Fruit fly (Drosophila melanogaster) whole organism, larva: ENCODE data around the gene CG6891.

Experiments used
- noc ChIP-seq: fragments of 200-800 bp; sonication (Bioruptor generic); optimal IDR thresholded peaks from 3 replicates; lab custom pipeline; 2019; ENCODE audit warnings: missing biosample characterization, mild to moderate bottlenecking, missing genetic modification characterization, moderate library complexity

CG6891 gene

DNA sequence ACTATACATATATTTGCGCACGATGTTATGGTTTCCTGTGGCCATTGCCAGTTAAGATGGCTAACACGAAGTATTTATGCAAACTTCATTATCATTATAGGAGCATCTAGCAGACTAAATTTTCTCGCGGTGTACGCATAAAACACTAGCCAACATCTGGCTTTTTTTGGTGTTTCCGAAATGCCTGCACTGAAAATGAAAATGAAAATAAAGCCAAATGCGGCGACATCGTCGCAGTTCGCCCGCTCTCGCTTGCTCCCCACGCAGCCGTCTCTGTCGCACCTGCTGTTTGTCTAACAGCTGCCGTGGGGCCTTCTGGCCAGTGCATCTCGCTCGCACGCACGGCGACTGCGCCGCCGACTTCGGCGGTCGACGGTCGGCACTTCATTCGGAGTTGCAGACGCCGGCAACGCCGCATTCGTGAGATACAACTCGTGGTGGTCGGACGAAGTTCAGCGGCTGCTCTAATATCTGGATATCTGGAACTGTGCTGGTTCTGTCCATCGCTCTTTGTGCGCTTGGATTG, at the start of gene CG6891:
CG6891 (plus strand) TSS at position 411 of the 526 bp plus-strand sequence.
- TF ChIP-seq noc (tag; lab: Kevin White, UChicago): no peak

DNA sequence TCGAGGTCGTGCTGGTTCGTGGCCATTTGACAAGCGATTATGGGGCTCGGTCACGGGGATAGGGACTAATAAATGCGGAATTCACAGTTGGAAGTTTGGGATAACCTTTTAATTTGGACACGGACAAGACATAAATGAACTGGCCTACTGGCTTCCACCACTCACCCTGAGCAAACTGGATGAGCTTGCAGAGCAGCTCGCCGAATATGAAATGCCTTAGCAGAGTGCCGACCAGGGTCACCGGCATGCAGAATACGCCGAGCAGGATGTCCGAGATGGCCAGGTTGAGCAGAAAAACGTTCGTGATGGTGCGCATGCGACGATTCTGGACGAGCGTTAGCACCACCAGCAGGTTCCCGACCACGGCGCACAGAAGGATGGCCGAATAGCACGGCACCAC, 49.5 kb upstream of the CG6891 start, which contains the start of gene CG42302:
CG42302 (minus strand) TSS at position 101 of the 400 bp plus-strand sequence.
- no peak for TF ChIP-seq noc (tag; lab: Kevin White, UChicago)

DNA sequence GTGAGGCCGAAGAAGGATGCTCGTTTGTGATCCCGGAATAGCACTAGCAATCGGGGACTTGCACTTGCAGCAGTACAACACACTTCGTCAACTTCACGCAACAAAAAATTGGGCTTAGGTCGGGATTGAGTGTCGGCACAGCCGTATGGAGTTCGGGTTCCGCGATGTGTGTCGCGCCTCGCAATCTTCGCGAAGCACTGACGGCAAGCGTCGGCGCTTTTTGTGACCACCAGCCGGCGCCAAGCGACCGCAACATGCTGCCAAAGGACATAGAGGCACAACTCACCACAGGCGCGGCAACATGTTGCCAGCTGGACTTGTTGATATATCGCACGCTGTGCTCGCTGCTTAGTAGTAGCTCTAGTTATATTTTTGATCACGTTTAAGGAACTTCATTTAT, 48.8 kb upstream of the CG6891 start, which contains the start of gene CCKLR-17D1:
CCKLR-17D1 (minus strand) TSS at position 303 of the 400 bp plus-strand sequence.
- no peak for TF ChIP-seq noc (tag; lab: Kevin White, UChicago)

DNA sequence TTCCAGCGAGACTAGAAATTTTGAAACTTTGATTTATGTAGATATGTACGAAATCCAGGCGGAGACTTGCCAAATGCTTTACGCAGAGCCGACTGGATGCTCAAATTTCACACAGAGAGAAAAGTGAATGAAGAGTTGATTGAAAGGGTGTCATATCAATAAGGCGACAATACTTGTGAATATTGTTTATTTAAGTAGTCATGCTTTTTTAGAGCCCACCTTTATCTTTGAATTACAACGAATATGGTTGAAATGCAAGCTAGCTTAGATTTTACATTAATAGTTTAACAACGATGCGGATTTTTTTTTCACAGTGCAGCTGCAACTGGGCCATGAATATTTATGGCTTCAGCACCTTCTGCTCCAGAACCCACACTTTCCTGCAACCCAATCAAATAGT, 35.2 kb upstream of the CG6891 start, which contains the start of gene CG6873:
CG6873 (minus strand) TSS at position 101 of the 400 bp plus-strand sequence.
- TF ChIP-seq noc (tag; lab: Kevin White, UChicago): no peak

DNA sequence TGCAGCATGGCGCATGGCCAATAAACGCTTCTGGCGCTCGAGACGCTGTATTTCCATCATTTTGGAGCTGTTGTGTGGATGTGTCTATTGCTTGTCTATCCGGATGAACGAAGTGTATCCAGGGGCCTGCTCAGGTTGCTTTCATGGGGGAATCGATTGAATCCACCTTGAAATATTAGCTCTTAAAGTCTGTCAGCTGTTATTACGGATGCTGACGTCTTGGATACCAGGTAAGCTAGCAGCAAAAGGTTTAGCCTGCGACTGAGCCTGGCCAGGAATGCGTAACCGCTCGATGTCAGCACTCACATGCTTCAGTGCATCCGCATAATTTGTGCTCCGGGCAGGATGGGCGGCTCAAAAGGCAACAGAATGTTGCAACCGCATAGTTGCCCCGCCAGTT, 26.8 kb upstream of the CG6891 start, which contains the start of gene CG12609:
CG12609 (minus strand) TSS at position 101 of the 400 bp plus-strand sequence.
- TF ChIP-seq noc (tag; lab: Kevin White, UChicago): no peak

DNA sequence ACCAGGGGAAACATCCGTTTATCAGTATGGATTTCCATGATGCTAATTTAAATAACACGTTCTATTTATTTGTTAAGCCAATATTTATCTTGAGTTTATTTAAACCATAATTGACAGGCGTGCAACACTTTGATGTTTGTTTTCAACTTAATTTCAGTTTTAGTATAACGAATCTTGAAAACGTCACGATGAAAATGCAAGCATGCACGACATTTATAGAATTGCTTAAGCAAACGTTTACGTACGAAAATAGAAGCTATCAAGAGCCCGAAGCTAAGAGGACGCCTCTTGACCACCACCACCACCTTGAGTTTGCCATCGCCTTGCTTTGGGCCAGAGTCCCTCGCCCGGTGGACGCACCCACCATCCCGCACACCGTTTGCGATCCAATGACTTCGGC, 3.7 kb upstream of the CG6891 start:
- no peak for TF ChIP-seq noc (tag; lab: Kevin White, UChicago)

DNA sequence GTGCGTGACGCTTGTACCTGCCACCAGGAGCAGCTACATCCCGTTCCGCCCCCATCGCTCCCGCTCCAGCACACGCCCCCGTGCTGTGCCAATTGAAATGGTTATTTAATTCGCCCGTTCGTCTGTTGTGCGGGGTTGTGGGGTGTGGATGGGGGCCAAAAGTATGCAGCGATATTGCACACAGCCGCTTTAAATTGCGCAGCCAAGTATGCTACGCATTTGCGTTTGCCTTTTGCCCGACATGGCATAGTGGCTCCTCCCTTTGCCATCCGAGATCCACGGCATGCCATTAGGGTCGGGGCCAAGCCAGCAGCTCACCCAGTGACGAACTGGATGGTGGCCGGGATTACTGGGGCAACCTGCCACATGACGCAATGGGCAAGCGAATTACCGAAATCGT, 3.0 kb upstream of the CG6891 start:
- TF ChIP-seq noc (tag; lab: Kevin White, UChicago): no peak

DNA sequence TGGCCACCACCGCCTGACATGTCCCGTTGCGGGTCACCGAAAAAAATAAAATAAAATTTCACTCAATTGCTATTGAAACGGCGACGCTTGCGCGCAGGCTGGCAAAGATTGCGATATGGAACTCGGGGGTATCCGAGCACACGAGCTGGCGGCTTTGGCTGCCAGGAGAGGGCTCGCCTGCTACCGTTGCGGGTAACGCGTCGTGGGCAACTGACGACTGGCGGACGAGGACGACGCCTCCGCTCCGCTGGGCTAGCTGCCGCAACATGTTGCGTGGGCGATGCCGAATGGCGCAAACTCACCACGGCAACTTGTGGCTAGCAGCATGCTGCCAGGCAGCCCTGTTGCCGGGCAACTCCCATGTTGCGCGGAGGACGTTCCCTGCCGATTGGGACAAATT, 1.2 kb upstream of the CG6891 start, which contains the start of gene CCKLR-17D3:
CCKLR-17D3 (minus strand) TSS at position 211 of the 400 bp plus-strand sequence.
- TF ChIP-seq noc (tag; lab: Kevin White, UChicago): no peak

DNA sequence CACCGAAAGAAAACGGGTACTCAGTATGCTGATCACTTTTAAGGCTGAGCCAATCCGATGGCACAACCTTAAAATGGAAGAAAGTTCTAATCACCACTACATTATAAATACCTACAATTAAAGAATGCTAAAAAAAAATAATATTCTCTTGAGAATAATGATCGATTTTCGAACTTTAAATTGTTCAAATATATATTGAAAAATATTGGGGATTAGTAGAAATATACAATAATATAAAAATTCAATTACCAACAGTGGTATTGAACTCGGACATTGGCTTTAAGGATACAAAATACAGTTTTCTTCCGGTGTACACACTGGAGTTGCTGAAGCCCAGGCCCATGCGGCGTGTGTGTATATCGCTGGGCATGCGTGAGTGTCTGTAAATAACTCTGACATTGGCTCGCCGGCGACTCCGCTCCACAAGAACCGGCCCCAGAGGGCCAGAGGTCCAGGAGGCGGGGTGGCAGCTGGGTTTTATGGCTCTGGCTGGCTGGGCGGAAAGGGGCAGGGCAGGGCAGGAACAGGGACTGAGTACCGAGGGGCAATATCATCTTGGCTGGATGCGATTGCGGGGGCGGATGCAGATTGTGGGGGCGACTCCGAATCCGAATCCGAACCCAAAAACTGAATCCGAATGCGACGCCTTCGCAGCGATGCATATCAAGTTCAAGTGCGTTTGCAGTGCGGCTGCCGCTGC, 961 bp downstream of the CG6891 start:
- TF ChIP-seq noc (tag; lab: Kevin White, UChicago): no peak

DNA sequence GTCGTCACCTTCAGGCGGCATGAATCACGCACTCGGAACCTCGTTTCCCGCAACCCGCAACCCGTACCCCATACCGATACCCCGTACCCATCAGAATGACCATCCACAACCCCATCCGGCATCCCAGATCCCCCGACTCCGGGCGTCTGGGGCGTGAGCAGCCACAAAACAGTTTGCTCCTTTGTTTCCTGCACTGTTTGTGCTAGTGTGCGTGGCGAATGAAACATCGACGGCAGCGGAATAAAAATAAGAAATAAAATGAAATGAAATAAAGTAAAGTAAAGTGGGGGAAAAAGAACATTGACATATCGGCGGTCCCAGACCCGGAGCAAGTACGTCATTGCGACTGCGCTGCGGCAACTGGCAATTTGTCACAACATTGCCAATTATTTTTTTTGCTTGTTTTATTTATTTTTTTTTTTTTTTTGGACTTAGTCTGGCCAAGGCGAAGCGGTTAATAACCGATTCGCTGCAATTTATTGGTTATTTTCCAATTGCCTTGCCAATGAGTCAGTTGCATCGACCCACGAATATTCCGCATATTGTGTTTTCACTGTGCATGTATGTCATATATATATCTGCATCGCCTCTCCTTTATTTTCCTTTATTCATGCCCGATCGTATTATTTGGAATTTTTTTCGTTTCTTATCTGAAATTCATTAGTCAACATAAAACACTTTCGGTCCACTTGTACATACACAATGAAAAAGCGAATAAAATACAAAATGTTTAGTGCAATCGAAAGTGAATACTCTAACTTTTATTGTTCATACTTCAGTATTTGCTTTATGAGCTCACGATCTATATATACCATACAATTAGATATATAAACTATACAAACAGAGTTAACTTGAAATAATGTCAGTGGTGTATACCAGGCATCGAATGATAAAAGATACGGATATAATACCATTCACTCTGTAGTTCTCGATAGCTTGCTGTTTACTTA, 2.2 kb downstream of the CG6891 start:
- no peak for TF ChIP-seq noc (tag; lab: Kevin White, UChicago)

DNA sequence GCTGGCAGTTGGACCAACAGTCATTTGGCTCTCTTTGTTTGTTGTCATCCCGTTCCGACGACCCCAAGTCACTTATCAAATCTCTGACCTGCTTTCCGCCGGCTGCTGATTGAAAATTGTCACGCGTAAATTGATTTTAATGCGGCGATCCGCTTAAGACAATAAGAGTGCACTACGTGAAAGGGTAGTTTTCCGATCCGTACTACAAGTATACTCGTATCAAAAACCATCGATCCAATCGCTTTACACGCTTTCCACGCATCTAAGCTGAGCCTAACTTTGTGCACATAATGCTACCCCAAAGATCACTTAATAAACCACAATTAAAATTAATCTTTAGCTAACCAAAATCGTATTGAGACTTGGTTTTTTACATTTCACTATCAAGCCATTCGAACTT, 4.6 kb downstream of the CG6891 start:
- no peak for TF ChIP-seq noc (tag; lab: Kevin White, UChicago)

DNA sequence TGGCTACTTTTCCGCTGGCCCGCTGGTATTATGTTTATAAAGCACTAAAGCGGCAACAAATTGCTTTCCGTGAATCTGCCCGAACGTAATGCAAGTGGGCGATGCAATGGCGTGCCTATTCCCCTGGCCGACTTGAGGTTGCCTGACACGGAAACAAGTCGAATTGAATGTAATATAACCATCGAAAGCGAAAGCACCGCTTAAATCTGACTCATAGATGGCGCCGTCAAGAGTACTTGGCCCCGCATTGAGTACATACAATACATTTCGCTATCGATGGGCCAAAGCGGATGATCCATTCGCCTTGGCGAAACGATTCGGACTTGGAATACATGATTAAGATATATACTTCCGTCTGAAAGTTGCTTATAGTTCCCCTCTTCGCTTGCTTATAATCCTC, 5.2 kb downstream of the CG6891 start:
- no peak for TF ChIP-seq noc (tag; lab: Kevin White, UChicago)

DNA sequence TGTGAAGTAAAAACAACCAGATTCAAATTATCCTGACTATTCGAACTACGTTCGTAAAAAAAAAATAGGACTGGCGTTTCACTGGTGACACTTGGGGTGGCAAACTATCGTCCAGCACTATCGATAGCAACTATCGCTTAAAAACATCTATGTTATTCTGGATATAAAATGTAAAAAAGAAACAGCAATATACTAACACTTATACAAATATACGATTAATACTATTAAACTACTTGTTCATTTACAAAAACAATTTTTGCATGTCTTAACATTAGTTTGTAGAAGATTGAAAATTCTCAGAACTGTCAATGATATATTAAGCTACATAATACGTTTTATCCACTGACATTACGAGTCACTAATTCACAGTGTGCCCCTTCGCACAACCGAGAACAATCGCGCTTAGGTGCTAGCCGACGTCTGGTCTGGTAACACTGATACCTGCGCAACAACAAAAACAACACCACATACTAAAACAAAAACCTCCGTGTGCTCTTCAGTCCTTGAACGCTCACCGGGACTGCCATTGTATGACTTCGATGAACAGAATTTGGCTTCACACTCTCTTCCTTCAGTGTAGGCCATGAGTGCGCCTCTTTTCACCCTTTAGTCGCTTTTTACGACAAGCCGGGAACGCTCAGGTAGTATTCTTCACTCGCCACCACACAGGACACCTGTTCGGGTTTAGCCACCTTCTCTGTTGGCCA, 8.5 kb downstream of the CG6891 start, which contains the start of gene CG18259:
CG18259 (minus strand) TSS at position 78 of the 707 bp plus-strand sequence.
- TF ChIP-seq noc (tag; lab: Kevin White, UChicago): no peak

DNA sequence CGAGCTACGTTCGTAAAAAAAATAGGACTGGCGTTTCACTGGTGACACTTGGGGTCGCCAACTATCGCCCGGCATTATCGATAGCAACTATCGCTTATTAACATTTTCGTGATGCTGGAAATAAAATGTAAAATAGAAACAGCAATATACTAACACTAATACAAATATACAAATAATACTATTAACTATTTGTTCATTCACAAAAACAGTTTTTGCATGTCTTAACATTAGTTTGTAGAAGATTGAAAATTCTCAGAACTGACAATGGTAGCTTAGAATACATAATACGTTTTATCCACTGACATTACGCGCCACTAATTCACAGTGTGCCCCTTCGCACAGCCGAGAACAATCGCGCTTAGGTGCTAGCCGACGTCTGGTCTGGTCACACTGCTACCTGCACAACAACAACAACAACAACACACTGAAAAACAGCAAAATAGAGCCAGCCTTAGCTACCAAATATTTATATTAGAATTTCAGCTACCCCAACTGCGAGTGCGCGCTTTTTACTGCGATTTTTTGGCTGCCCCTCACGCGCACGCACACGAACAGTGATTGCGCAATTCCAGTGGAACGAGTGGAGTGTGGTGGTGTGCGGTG, 13.2 kb downstream of the CG6891 start, which contains the start of the genes CG6961 and S6KL:
CG6961 (minus strand) TSS at position 68 of the 603 bp plus-strand sequence.
S6KL (plus strand) TSS at position 322 of the 603 bp plus-strand sequence.
- TF ChIP-seq noc (tag; lab: Kevin White, UChicago): no peak
